Fruit fly (Drosophila melanogaster): ENCODE results near the gene pad.

DNA sequence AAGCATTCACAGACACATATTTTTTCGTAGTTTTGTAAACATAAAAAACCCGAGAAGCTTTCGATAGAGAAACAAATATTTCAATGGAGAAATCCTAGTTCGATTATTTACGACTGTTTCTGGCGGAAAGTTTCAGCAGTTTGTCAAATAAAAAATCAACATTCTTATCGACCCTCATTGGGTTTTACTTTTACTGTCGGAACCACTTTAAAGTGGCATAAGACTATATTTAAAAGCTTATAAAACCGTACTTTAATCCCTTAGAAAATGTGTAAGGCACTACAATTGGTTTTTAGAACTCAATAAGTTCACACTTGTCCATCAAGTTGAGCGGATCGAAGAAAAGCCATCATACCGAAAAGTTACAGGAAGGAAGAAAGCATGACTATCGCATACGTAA is 16.9 kb upstream of the pad start, which contains the start of gene CG17929:
- TF ChIP-seq Sin3A (optimal IDR thresholded peaks at IDR 0.05) (no peak), CG9215 (GFP tag; IDR thresholded peaks at IDR 0.05) (no peak)
